Worm (Caenorhabditis elegans): ENCODE data around the gene mihp-2.

Gene mihp-2

ce11 chrV:18937578-18937977 lies 34.0 kb downstream of the mihp-2 start:
- TF ChIP-seq unc-62 (GFP tag; optimal IDR thresholded peaks at IDR 0.05) = no peak

DNA sequence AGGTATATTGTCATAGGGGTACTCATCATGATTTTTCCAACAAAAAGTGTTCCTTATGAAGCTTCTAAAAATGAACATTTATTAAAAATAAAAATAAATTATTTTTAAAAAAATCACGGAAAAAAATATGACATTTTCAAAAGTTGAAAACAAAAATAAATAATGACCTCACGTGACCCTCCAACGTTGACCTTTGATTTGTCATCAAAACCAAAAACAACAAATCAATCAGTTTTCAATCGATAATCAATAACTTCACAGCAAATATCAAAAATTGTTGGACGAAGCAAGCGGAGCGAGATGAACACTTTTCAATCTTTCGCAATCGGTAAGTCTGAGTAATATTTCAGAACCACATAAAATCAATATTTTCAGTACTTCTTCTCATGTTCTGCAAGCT lies 36.8 kb downstream of the mihp-2 start, which contains the start of gene Y80D3A.8:
Gene Y80D3A.8 (plus strand): TSS at position 301 of the 400 bp plus-strand sequence.
- no peak for TF ChIP-seq unc-62 (GFP tag; optimal IDR thresholded peaks at IDR 0.05)

All from whole organism, dauer.